Fruit fly (Drosophila melanogaster) whole organism, wandering third instar larva: ENCODE data around the gene ppk24.
A peak's percentile ranks its signal among the peaks of the same experiment; 100 is the strongest.

Experiments
- Abd-B ChIP-seq: fragments of >200 bp; optimal IDR thresholded peaks from 2 replicates; lab custom pipeline; 2017; ENCODE audit warnings: missing biosample characterization, missing genetic modification characterization
- CG32264 ChIP-seq: fragments of 200-800 bp; sonication (Bioruptor generic); optimal IDR thresholded peaks from 2 replicates; lab custom pipeline; 2016; ENCODE audit warnings: missing biosample characterization, missing genetic modification characterization
- CG9705 ChIP-seq: fragments of 200-800 bp; sonication (Bioruptor generic); optimal IDR thresholded peaks from 2 replicates; lab custom pipeline; 2018; ENCODE audit warnings: missing biosample characterization, mild to moderate bottlenecking, missing genetic modification characterization
- CrebA ChIP-seq: fragments of 200-800 bp; sonication (Bioruptor generic); optimal IDR thresholded peaks from 2 replicates; lab custom pipeline; 2016; ENCODE audit warnings: missing biosample characterization, mild to moderate bottlenecking, missing genetic modification characterization, borderline replicate concordance
- Dfd ChIP-seq: fragments of >200 bp; optimal IDR thresholded peaks from 2 replicates; lab custom pipeline; 2017; ENCODE audit warnings: missing biosample characterization, missing genetic modification characterization
- Dif ChIP-seq: fragments of 200-275, 200-300 bp; sonication (Bioruptor generic); optimal IDR thresholded peaks from 2 replicates; lab custom pipeline; 2018; ENCODE audit warnings: missing biosample characterization, missing genetic modification characterization; ENCODE audit not compliant: partially characterized antibody
- GATAd ChIP-seq: sonication (Bioruptor generic); optimal IDR thresholded peaks from 2 replicates; lab custom pipeline; 2016; ENCODE audit warnings: missing biosample characterization, missing genetic modification characterization
- HLH106 ChIP-seq: fragments of 200-800 bp; optimal IDR thresholded peaks from 3 replicates; lab custom pipeline; 2019; ENCODE audit warnings: missing biosample characterization, mild to moderate bottlenecking, missing genetic modification characterization, moderate library complexity
- Hnf4 ChIP-seq: fragments of 200-800 bp; sonication (Bioruptor generic); optimal IDR thresholded peaks from 2 replicates; lab custom pipeline; 2016; ENCODE audit warnings: missing biosample characterization, mild to moderate bottlenecking, missing genetic modification characterization
- Hr78 ChIP-seq: fragments of >200 bp; optimal IDR thresholded peaks from 2 replicates; lab custom pipeline; 2017; ENCODE audit warnings: missing biosample characterization, missing genetic modification characterization
- Hr83 ChIP-seq: fragments of 200-300 bp; sonication (Bioruptor generic); optimal IDR thresholded peaks from 2 replicates; lab custom pipeline; 2016; ENCODE audit warnings: missing biosample characterization, mild to moderate bottlenecking, missing genetic modification characterization, moderate library complexity; ENCODE audit not compliant: poor library complexity, severe bottlenecking
- Jra ChIP-seq: sonication (Bioruptor generic); optimal IDR thresholded peaks from 2 replicates; lab custom pipeline; 2016; ENCODE audit warnings: missing biosample characterization, missing genetic modification characterization
- Mio ChIP-seq: sonication (Bioruptor generic); optimal IDR thresholded peaks from 2 replicates; lab custom pipeline; 2016; ENCODE audit warnings: missing biosample characterization, missing genetic modification characterization
- Myc ChIP-seq: fragments of >200 bp; optimal IDR thresholded peaks from 2 replicates; lab custom pipeline; 2017
- N ChIP-seq: fragments of >200 bp; optimal IDR thresholded peaks from 2 replicates; lab custom pipeline; 2018; ENCODE audit warnings: missing biosample characterization, missing external identifiers, missing genetic modification characterization
- OdsH ChIP-seq: fragments of 200-800 bp; sonication (Bioruptor generic); optimal IDR thresholded peaks from 2 replicates; lab custom pipeline; 2016; ENCODE audit warnings: missing biosample characterization, mild to moderate bottlenecking, missing genetic modification characterization
- Rel ChIP-seq, 2 experiments: fragments of 200-800 bp; sonication (Bioruptor generic) in 1 of 2; optimal IDR thresholded peaks; 2 replicates in 1 of 2; 3 replicates in 1 of 2; lab custom pipeline; 2016 to 2019; ENCODE audit warnings: mild to moderate bottlenecking in 2 of 2, missing biosample characterization in 2 of 2, missing genetic modification characterization in 2 of 2, moderate library complexity in 1 of 2
- Sp1 ChIP-seq: fragments of 200-800 bp; sonication (Bioruptor generic); optimal IDR thresholded peaks from 3 replicates; lab custom pipeline; 2019; ENCODE audit warnings: missing biosample characterization, mild to moderate bottlenecking, missing genetic modification characterization, moderate library complexity
- Vsx2 ChIP-seq: fragments of 200-300, 225-300 bp; sonication (Bioruptor generic); optimal IDR thresholded peaks from 2 replicates; lab custom pipeline; 2018; ENCODE audit warnings: missing biosample characterization, missing genetic modification characterization; ENCODE audit not compliant: partially characterized antibody
- br ChIP-seq: fragments of 200-800 bp; sonication (Bioruptor generic); optimal IDR thresholded peaks from 2 replicates; lab custom pipeline; 2016; ENCODE audit warnings: missing biosample characterization, missing genetic modification characterization
- brk ChIP-seq: fragments of 200-800 bp; sonication (Bioruptor generic); optimal IDR thresholded peaks from 2 replicates; lab custom pipeline; 2016; ENCODE audit warnings: missing biosample characterization, mild to moderate bottlenecking, missing genetic modification characterization
- dl ChIP-seq, 2 experiments: fragments of 175-275, 200-275 bp in 1 of 2; fragments of 200-275 bp in 1 of 2; sonication (Bioruptor generic); optimal IDR thresholded peaks; lab custom pipeline; 2018; ENCODE audit warnings: mild to moderate bottlenecking in 2 of 2, missing biosample characterization in 2 of 2, missing genetic modification characterization in 2 of 2, moderate library complexity in 2 of 2; ENCODE audit not compliant: partially characterized antibody in 2 of 2, insufficient read depth in 1 of 2
- dmrt93B ChIP-seq: fragments of 200-800 bp; sonication (Bioruptor generic); optimal IDR thresholded peaks from 2 replicates; lab custom pipeline; 2018; ENCODE audit warnings: missing biosample characterization, mild to moderate bottlenecking, missing genetic modification characterization
- dsf ChIP-seq: sonication (Bioruptor generic); optimal IDR thresholded peaks from 2 replicates; lab custom pipeline; 2016; ENCODE audit warnings: missing biosample characterization, missing genetic modification characterization, borderline replicate concordance
- foxo ChIP-seq, 2 experiments: fragments of 200-800 bp; sonication (Bioruptor generic); optimal IDR thresholded peaks; 2 replicates in 1 of 2; 3 replicates in 1 of 2; lab custom pipeline; 2016 to 2017; ENCODE audit warnings: missing biosample characterization in 2 of 2, missing genetic modification characterization in 2 of 2
- fru ChIP-seq: fragments of 200-800 bp; sonication (Bioruptor generic); optimal IDR thresholded peaks from 3 replicates; lab custom pipeline; 2016; ENCODE audit warnings: missing biosample characterization, mild to moderate bottlenecking, missing genetic modification characterization
- h ChIP-seq: fragments of 200-800 bp; sonication (Bioruptor generic); optimal IDR thresholded peaks from 3 replicates; lab custom pipeline; 2016; ENCODE audit warnings: missing biosample characterization, mild to moderate bottlenecking, missing genetic modification characterization
- jim ChIP-seq: fragments of 175-275, 200-325 bp; sonication (Bioruptor generic); optimal IDR thresholded peaks from 2 replicates; lab custom pipeline; 2016; ENCODE audit warnings: missing biosample characterization, mild to moderate bottlenecking, missing genetic modification characterization
- lola ChIP-seq: fragments of >200 bp; optimal IDR thresholded peaks from 2 replicates; lab custom pipeline; 2017; ENCODE audit warnings: missing biosample characterization, missing genetic modification characterization
- pan ChIP-seq: fragments of >200 bp; optimal IDR thresholded peaks from 2 replicates; lab custom pipeline; 2017
- psq ChIP-seq: fragments of 200-800 bp; sonication (Bioruptor generic); optimal IDR thresholded peaks from 3 replicates; lab custom pipeline; 2017; ENCODE audit warnings: missing biosample characterization, mild to moderate bottlenecking, missing genetic modification characterization, moderate library complexity
- rgr ChIP-seq: fragments of 200-800 bp; sonication (Bioruptor generic); optimal IDR thresholded peaks from 3 replicates; lab custom pipeline; 2016; ENCODE audit warnings: missing biosample characterization, mild to moderate bottlenecking, missing genetic modification characterization
- sage ChIP-seq: fragments of 200-800 bp; sonication (Bioruptor generic); optimal IDR thresholded peaks from 2 replicates; lab custom pipeline; 2016; ENCODE audit warnings: missing biosample characterization, mild to moderate bottlenecking, missing genetic modification characterization
- sv ChIP-seq: fragments of 200-800 bp; sonication (Bioruptor generic); optimal IDR thresholded peaks from 3 replicates; lab custom pipeline; 2016; ENCODE audit warnings: missing biosample characterization, missing genetic modification characterization
- tai ChIP-seq: sonication (Bioruptor generic); optimal IDR thresholded peaks from 2 replicates; lab custom pipeline; 2016; ENCODE audit warnings: missing biosample characterization, missing genetic modification characterization
- usp ChIP-seq: fragments of >200 bp; optimal IDR thresholded peaks from 2 replicates; lab custom pipeline; 2017; ENCODE audit warnings: missing biosample characterization, missing genetic modification characterization
- woc ChIP-seq: sonication (Bioruptor generic); optimal IDR thresholded peaks from 2 replicates; lab custom pipeline; 2016; ENCODE audit warnings: missing biosample characterization, mild to moderate bottlenecking, missing genetic modification characterization

Gene ppk24

DNA sequence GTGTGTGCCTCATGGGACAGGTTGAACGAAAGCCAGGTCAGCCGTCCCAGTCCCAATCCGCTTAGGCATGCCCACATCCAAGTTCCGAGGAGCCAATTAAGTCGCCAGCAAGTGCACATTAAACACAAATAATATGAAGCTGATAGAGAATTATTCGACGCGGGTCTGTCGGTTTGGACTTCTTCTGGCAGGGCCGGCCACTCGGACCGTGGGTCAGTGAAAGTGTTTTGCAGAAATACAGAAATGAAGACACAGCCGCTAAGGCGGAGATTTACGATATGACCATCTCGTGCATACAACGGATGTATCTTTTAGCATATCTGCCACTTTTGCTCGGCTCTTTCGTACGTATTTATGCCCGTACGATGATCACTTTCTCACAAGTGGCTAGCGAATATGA lies 17.3 kb upstream of the ppk24 start:
- TF ChIP-seq Sp1 (GFP tag; lab: Kevin White, UChicago) (no peak), sage (no peak), Myc (no peak), HLH106 (no peak), Vsx2 (GFP tag; lab: Kevin White, UChicago) (no peak), foxo (GFP tag; optimal IDR thresholded peaks at IDR 0.05; lab: Kevin White, UChicago) (no peak), Hr83 (GFP tag; lab: Kevin White, UChicago) (no peak), fru (no peak), pan (lab: Kevin White, UChicago) (no peak)

DNA sequence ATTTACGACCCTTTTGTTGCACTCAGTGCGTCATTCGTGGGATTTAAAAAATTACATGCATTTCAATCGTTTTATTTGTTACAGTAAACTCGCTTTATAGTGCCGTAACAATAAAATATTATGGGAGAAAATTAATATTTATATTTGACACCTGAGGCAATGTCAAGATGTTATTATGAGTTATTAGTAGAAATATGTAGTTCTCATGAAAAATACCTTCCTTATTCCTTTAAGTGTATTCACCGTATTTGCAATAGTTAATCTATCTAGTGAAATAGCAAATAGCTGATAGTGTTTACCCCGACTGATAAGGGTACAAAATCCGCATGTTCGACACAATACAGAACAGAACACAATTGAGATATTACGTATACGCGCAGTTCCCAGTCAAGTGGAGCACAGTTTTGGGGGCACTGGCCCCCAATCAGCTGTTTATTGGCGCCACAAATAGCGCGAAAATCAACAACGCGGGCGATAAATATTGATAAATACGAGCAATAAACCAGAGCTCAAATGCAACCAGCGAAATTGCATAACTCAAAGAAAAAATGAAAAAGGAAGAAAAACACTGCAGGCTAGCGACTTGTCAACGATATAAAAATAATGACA lies 15.0 kb upstream of the ppk24 start:
- TF ChIP-seq OdsH, result no peak
- no peak for TF ChIP-seq dsf
- no peak for TF ChIP-seq HLH106
- no peak for TF ChIP-seq tai (GFP tag; lab: Kevin White, UChicago)
- no peak for TF ChIP-seq dmrt93B
- TF ChIP-seq psq, result no peak
- TF ChIP-seq Hr83 (GFP tag; lab: Kevin White, UChicago), result no peak
- TF ChIP-seq Rel (GFP tag; optimal IDR thresholded peaks at IDR 0.05; lab: Kevin White, UChicago), result no peak
- TF ChIP-seq Rel (tag; optimal IDR thresholded peaks at IDR 0.05; lab: Kevin White, UChicago), result no peak
- no peak for TF ChIP-seq usp (GFP tag; lab: Kevin White, UChicago)
- no peak for TF ChIP-seq jim
- TF ChIP-seq woc (GFP tag; lab: Kevin White, UChicago), result no peak
- TF ChIP-seq N, result no peak
- no peak for TF ChIP-seq CG9705 (GFP tag; lab: Kevin White, UChicago)
- no peak for TF ChIP-seq Hnf4 (GFP tag; lab: Kevin White, UChicago)
- no peak for TF ChIP-seq brk
- TF ChIP-seq Myc, result no peak

DNA sequence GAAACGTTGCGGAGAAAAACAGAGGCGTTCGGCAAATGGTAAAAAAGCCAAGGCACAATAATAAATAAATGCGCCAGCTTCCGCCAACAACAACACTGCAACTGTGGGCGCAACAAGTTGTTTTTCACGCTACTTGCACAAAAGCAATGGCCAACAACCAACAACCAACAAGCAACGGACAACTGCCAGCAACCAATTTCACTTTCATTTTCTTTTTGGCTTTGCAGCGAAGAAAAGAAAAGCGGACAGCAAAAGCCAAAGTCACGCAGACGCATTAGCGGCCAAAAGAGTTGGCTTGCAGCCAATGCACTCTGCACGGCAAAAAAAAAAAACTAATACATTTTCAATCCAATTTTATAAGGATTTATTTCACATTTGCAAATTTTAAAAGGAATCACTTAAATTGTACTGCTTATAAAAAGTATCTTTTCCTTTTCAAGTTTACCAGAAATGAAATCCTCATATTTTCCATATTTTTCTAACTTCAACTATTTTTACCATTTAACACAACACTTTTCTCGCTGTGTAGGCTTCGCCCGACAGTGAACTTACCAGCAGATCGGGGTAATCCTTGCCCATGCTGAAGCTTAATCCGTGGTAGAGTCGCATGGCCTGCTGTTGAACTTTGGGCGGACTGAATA lies 14.3 kb upstream of the ppk24 start:
- TF ChIP-seq Mio (GFP tag; lab: Kevin White, UChicago) (no peak), lola (GFP tag; lab: Kevin White, UChicago) (no peak), Myc (no peak), Hnf4 (GFP tag; lab: Kevin White, UChicago) (no peak), sv (GFP tag; lab: Kevin White, UChicago) (no peak), h (no peak), Dfd (GFP tag; lab: Kevin White, UChicago) (no peak), jim (no peak), HLH106 (no peak)
- TF ChIP-seq, all 38 proteins: peak for 0

DNA sequence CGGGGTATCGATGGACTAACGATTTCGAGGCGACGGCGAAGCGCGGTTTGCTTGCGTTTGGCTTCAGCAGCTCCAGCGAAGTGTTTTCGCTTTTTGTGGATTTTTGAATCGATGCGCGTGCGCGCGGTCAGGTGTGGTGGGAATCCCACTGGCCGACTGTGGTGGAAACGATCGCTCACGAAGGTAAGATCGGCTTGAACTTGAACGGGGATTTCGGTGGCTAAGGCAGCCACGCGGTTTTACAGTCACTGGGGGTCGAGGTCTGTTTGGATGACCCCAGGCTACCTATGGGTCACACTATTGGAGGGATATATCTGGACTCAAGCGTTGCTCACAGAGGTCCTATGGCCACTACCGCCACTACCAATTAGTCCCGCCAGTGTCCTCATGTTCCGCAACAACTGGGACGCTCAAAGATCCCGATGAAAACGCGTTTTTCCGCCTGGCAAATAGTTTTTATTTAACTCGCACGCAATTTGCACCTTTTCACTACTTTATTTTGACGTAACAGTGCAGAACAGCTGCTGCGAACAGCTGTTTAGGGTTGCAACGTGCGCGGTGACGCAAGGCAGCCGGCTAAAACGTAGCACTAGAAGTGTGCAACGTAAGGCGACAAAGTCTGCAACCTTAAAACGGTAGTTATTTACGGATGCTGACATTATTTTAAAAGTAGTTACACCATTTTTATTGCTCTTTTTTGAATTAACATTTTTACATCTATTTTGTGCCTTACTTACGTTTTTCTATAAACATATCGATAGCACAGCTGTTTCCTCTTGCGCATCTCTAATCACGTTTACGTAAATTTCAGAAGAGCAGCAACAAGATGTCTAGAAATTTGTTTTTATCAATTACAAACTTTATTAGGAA lies 13.2 kb upstream of the ppk24 start, which contains the start of the genes qless and mRpL32:
Gene qless (minus strand): TSS at position 516 of the 870 bp plus-strand sequence.
Gene mRpL32 (plus strand): TSS at position 780 of the 870 bp plus-strand sequence.
- TF ChIP-seq N (no peak), br (GFP tag; lab: Kevin White, UChicago) (no peak), Hnf4 (GFP tag; lab: Kevin White, UChicago) (peak; percentile 76), Rel (GFP tag; optimal IDR thresholded peaks at IDR 0.05; lab: Kevin White, UChicago) (no peak), Rel (tag; optimal IDR thresholded peaks at IDR 0.05; lab: Kevin White, UChicago) (peak; percentile 98), Jra (peak; percentile 47), Hr83 (GFP tag; lab: Kevin White, UChicago) (peak; percentile 16), dsf (no peak), pan (lab: Kevin White, UChicago) (no peak), fru (peak; percentile 55), HLH106 (peak; percentile 70), dl (GFP tag; optimal IDR thresholded peaks at IDR 0.05; lab: Kevin White, UChicago; ENCODE audit: insufficient read depth in 1 of 2, partially characterized antibody in 2 of 2) (peak in 1 of 2 experiments; percentile 2), brk (no peak), usp (GFP tag; lab: Kevin White, UChicago) (no peak), CG9705 (GFP tag; lab: Kevin White, UChicago) (peak; percentile 33), Dfd (GFP tag; lab: Kevin White, UChicago) (no peak), jim (no peak), GATAd (GFP tag; lab: Kevin White, UChicago) (peak; percentile 46), dmrt93B (peak; percentile 43), CG32264 (GFP tag; lab: Kevin White, UChicago) (peak; percentile 26), CrebA (no peak), sv (GFP tag; lab: Kevin White, UChicago) (peak; percentile 56), Myc (no peak), tai (GFP tag; lab: Kevin White, UChicago) (no peak), OdsH (peak; percentile 42), Mio (GFP tag; lab: Kevin White, UChicago) (no peak), Dif (no peak), psq (no peak), foxo (GFP tag; optimal IDR thresholded peaks at IDR 0.05; lab: Kevin White, UChicago) (peak; percentile 54 to 80), h (peak; percentile 72), sage (peak; percentile 39), rgr (GFP tag; lab: Kevin White, UChicago) (peak; percentile 47), Hr78 (GFP tag; lab: Kevin White, UChicago) (no peak), Abd-B (GFP tag; lab: Kevin White, UChicago) (no peak)
